Worm (Caenorhabditis elegans): ENCODE measurements around the gene K08D8.12.
"Not testable (repeated sequence)": the region's sequence is repeated elsewhere in the genome, so short reads cannot be mapped to it uniquely, and the experiment has no call there.

The K08D8.12 gene

ce11 chrIV:12893166-12893565, at the start of gene K08D8.12:
Gene K08D8.12, plus strand, starts transcription at chrIV:12893466.
- TF ChIP-seq him-1 (tag; optimal IDR thresholded peaks at IDR 0.05) (no peak), dao-5 (tag; optimal IDR thresholded peaks at IDR 0.05) (no peak), W03F9.2 (tag; optimal IDR thresholded peaks at IDR 0.05) (no peak)

DNA sequence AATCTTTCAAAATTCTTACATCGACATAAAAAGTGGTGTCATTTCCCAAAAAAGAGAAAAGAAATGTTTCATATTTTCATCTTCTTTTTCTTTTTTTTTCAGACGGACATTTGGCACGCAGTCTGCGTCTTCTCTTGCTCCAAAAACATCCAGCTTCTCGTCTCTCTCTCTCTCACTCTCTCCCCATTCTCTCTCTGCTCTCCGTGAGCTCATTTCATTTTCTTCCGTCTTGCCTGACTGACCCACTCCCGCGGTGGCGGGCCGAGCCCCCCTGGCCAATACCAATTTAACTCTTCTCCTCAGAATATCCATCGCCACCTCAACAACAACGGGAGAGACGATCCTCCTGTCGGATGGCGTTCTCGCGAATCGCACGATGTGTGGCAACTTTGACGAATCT, 47.7 kb upstream of the K08D8.12 start, which contains the start of gene txt-19:
txt-19 (plus strand) TSS at position 304 of the 400 bp plus-strand sequence.
- TF ChIP-seq W03F9.2 (tag; optimal IDR thresholded peaks at IDR 0.05): no peak
- TF ChIP-seq dao-5 (tag; optimal IDR thresholded peaks at IDR 0.05): no peak
- no peak for TF ChIP-seq him-1 (tag; optimal IDR thresholded peaks at IDR 0.05)

DNA sequence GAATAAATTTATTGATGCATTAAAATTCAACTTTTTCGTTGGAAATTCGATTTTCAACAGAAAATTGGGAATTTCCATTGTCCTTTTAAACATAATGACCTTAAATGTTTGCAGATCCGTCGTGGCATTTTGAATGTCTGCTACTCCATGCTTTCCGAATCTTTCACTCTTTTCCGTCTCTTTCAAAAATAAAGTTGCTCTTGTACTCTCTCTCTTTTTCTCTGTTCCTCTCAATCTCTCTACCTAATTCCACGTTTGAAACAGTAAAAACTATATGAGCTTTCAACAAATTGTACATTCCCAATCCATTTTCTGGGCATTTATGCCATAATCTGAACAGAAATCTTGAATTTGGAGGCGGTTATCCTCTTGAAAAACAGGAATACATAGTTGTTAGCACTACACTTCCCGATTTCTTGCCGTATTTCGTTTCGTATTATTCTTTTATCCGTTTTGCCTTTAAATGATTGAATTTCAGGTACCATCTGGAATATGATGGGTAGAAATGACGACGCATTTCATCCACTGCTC, 44.2 kb upstream of the K08D8.12 start, which contains the start of gene srf-3:
srf-3 (plus strand) TSS at position 481 of the 531 bp plus-strand sequence.
- TF ChIP-seq W03F9.2 (tag; optimal IDR thresholded peaks at IDR 0.05) (no peak), dao-5 (tag; optimal IDR thresholded peaks at IDR 0.05) (no peak), him-1 (tag; optimal IDR thresholded peaks at IDR 0.05) (no peak)

DNA sequence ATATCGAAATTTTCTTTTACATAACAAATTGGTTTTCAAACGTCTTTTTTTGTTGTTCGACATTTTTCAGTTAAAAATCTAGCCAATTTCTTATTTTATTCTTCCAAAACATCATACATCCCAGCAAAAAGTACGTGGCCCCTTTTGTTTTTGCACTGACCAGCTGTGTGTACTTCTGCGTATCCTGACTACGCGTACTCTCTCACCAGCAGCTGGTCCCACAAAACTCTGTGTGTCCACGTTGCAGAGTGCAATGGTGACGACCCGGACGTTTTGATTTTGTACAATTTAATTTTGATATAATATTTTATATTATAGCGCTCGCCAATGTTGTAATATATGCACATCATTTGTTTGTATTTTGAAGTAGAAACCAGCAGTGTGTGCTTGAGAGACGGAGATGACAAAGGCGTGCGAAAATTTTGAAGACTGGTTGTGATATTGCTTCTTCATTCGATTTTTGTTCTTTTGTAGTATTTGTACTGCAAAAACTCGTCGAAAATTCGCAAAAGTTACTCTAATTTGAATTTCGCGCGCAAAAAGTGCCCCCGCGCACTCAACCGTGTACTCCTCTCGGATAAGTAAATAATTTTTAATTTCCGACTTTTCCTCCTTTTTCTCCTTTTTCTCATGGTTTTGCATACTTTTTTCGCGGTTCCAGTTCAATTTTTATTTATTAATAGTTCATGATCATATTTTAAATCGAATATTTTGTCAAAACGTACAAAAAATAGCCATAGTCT, 38.7 kb upstream of the K08D8.12 start:
- TF ChIP-seq him-1 (tag; optimal IDR thresholded peaks at IDR 0.05) (no peak), W03F9.2 (tag; optimal IDR thresholded peaks at IDR 0.05) (no peak), dao-5 (tag; optimal IDR thresholded peaks at IDR 0.05) (no peak)

DNA sequence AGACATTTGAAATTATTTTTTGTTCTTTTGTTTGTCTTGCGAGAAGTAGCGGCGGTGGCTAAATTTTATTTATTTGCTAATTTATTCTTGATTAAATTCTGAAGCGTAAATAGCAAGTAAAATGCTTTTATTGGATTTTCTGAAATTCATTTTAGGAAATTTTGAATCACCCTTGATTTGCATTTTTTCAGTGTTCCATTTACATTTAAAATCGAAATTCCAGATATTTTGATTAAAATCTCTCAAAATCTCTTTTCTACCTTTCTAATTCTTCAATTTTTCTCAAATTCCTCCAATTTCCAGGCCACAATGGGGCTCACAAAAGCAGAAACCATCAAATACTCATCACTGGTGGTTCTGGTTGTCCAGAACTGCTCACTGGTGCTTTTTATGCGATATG, 38.0 kb upstream of the K08D8.12 start, which contains the start of gene nstp-5:
nstp-5 (plus strand) TSS at position 301 of the 400 bp plus-strand sequence.
- TF ChIP-seq him-1 (tag; optimal IDR thresholded peaks at IDR 0.05): no peak
- no peak for TF ChIP-seq W03F9.2 (tag; optimal IDR thresholded peaks at IDR 0.05)
- TF ChIP-seq dao-5 (tag; optimal IDR thresholded peaks at IDR 0.05): no peak

DNA sequence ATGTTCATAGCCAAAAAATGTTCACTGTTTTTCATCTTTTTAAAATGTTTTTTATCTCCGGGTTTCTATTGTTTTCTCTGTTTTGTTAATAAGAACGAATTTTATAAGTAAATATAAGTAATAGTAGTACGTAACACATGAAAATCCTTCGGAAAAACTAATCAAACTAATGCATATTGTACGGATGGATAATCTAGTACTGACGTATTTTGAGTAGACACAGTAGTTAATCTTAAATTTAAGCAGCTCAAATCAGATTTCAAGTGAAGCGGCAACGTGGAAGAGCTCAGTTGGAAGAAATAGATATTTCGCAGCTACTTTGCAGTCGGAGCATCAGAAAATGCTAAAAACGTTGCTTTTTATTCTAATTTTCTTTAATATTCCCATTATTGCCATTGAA, 33.5 kb upstream of the K08D8.12 start, which contains the start of gene gcy-18:
gcy-18 (plus strand) TSS at position 301 of the 400 bp plus-strand sequence.
- no peak for TF ChIP-seq dao-5 (tag; optimal IDR thresholded peaks at IDR 0.05)
- TF ChIP-seq him-1 (tag; optimal IDR thresholded peaks at IDR 0.05): no peak
- TF ChIP-seq W03F9.2 (tag; optimal IDR thresholded peaks at IDR 0.05): no peak

DNA sequence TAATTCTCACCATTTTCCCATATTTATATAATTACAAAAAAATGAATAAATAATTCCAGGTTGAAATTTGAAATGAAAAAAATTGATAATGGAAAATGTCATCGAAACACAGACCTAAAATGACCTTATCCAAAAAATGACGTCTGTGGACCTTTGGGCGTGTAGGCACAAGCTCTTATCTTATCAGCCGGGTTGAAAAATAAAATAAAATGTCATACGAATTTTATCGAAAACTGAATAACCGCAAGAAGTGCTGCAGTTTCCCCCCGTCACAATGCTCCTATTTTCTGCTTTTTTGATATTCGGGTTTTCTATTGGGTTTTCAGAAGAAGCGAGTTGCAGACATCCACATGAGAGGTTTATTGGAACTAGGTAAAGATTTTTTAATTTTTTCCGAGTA, 27.4 kb upstream of the K08D8.12 start, which contains the start of gene clec-186:
clec-186 (plus strand) TSS at position 226 of the 400 bp plus-strand sequence.
- TF ChIP-seq dao-5 (tag; optimal IDR thresholded peaks at IDR 0.05) (no peak), him-1 (tag; optimal IDR thresholded peaks at IDR 0.05) (no peak), W03F9.2 (tag; optimal IDR thresholded peaks at IDR 0.05) (no peak)

DNA sequence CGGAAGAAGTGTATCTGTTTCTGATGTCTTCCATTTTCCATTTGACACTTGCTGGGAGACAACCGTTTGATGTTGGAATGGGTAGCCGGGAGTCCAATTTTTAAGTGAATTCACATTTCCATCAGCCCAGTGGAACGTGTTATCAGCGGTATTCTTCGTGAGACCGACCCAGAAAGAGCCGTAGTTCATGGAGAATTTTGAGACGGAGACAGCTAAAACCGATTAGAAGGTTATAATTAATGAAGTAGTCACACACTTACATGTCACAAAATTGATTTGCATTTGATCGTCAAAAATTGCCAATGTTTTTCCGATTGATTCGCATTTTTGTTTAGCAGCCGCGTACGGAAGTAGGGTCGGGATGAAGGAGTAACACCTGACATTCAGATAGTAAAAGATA, 23.9 kb upstream of the K08D8.12 start:
- TF ChIP-seq W03F9.2 (tag; optimal IDR thresholded peaks at IDR 0.05): no peak
- TF ChIP-seq dao-5 (tag; optimal IDR thresholded peaks at IDR 0.05): no peak
- TF ChIP-seq him-1 (tag; optimal IDR thresholded peaks at IDR 0.05): no peak

- no peak for TF ChIP-seq him-1 (tag; optimal IDR thresholded peaks at IDR 0.05)
- TF ChIP-seq dao-5 (tag; optimal IDR thresholded peaks at IDR 0.05): no peak
- no peak for TF ChIP-seq W03F9.2 (tag; optimal IDR thresholded peaks at IDR 0.05)
These were observed 23.5 kb upstream of the K08D8.12 start for ce11 chrIV:12869812-12870211.

- TF ChIP-seq dao-5 (tag; optimal IDR thresholded peaks at IDR 0.05) (no peak), him-1 (tag; optimal IDR thresholded peaks at IDR 0.05) (no peak), W03F9.2 (tag; optimal IDR thresholded peaks at IDR 0.05) (no peak)
These were observed 23.0 kb upstream of the K08D8.12 start for ce11 chrIV:12870315-12870714.

DNA sequence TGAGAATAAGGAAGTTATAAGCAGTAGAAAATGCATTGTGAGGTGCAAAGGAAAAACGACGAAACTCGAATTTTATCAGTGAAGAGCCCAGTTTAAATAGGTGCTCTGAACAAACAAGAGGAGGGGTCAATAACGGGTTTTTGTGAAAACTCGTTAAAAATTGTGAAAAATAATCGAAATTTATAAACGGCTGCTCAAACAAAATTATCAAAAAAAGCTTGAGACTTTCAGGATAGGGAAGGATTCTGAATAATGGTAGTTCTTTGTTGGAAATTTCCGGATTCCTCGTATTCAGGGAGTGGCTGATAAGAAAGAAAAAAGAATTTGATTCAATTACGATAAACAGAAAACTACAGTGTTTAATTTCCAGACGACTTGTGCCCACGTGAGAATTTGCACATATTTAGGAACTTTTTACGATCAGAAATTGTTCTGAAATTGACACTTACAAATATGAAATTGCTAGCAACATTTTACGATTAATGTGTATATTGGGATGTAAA, 21.8 kb upstream of the K08D8.12 start, which contains the start of gene clec-187:
clec-187 (minus strand) TSS at position 51 of the 503 bp plus-strand sequence.
- TF ChIP-seq dao-5 (tag; optimal IDR thresholded peaks at IDR 0.05) (no peak), W03F9.2 (tag; optimal IDR thresholded peaks at IDR 0.05) (no peak), him-1 (tag; optimal IDR thresholded peaks at IDR 0.05) (no peak)

- TF ChIP-seq W03F9.2, dao-5, him-1 (tag; optimal IDR thresholded peaks at IDR 0.05): not testable (repeated sequence)
These were observed 18.0 kb upstream of the K08D8.12 start, which contains the start of gene ZK896.1 for ce11 chrIV:12875260-12875659. Gene ZK896.1, minus strand, starts transcription at chrIV:12875360.

ce11 chrIV:12876558-12876957, 16.7 kb upstream of the K08D8.12 start:
- TF ChIP-seq him-1 (tag; optimal IDR thresholded peaks at IDR 0.05): no peak
- TF ChIP-seq W03F9.2 (tag; optimal IDR thresholded peaks at IDR 0.05): no peak
- no peak for TF ChIP-seq dao-5 (tag; optimal IDR thresholded peaks at IDR 0.05)

- TF ChIP-seq dao-5 (tag; optimal IDR thresholded peaks at IDR 0.05) (no peak), him-1 (tag; optimal IDR thresholded peaks at IDR 0.05) (no peak), W03F9.2 (tag; optimal IDR thresholded peaks at IDR 0.05) (no peak)
These were observed 13.7 kb upstream of the K08D8.12 start, which contains the start of gene ZK896.5 for ce11 chrIV:12879557-12879956. Gene ZK896.5, minus strand, starts transcription at chrIV:12879645.

Measured in whole organism, L4/young adult.